Fruit fly (Drosophila melanogaster) whole organism, prepupa: Measurements from ENCODE around the gene Pex5.

Source experiments
- CG10669 ChIP-seq: fragments of 200-800 bp; sonication (Bioruptor generic); optimal IDR thresholded peaks from 3 replicates; lab custom pipeline; 2018; ENCODE audit warnings: missing biosample characterization, mild to moderate bottlenecking, missing genetic modification characterization, moderate library complexity
- CG11762 ChIP-seq: fragments of 200-800 bp; sonication (Bioruptor generic); optimal IDR thresholded peaks from 3 replicates; lab custom pipeline; 2016; ENCODE audit warnings: missing biosample characterization, missing genetic modification characterization; ENCODE audit not compliant: insufficient read depth
- CG11902 ChIP-seq: fragments of 200-800 bp; sonication (Bioruptor generic); optimal IDR thresholded peaks from 3 replicates; lab custom pipeline; 2016; ENCODE audit warnings: missing biosample characterization, missing genetic modification characterization
- CG3919 ChIP-seq: fragments of 200-800 bp; sonication (Bioruptor generic); optimal IDR thresholded peaks from 3 replicates; lab custom pipeline; 2016; ENCODE audit warnings: missing biosample characterization, missing genetic modification characterization
- CG4318 ChIP-seq: fragments of 200-800 bp; sonication (Bioruptor generic); optimal IDR thresholded peaks from 3 replicates; lab custom pipeline; 2017; ENCODE audit warnings: missing biosample characterization, mild to moderate bottlenecking, missing genetic modification characterization
- CG6276 ChIP-seq: fragments of 200-800 bp; sonication (Bioruptor generic); optimal IDR thresholded peaks from 2 replicates; lab custom pipeline; 2017; ENCODE audit warnings: missing biosample characterization, mild to moderate bottlenecking, missing genetic modification characterization
- CG6808 ChIP-seq: fragments of 200-800 bp; sonication (Bioruptor generic); optimal IDR thresholded peaks from 3 replicates; lab custom pipeline; 2017; ENCODE audit warnings: missing biosample characterization, missing genetic modification characterization, mild to moderate bottlenecking, moderate library complexity, missing genetic modification reagents
- CG6854 ChIP-seq: fragments of 200-800 bp; sonication (Bioruptor generic); optimal IDR thresholded peaks from 2 replicates; lab custom pipeline; 2017; ENCODE audit warnings: missing biosample characterization, mild to moderate bottlenecking, missing genetic modification characterization
- CG8119 ChIP-seq: fragments of 200-800 bp; sonication (Bioruptor generic); IDR thresholded peaks from 3 replicates; pipeline ENCODE4 v1.3.6; 2022; ENCODE audit warnings: missing biosample characterization, missing genetic modification characterization
- CG8319 ChIP-seq: fragments of 200-800 bp; sonication (Bioruptor generic); optimal IDR thresholded peaks from 3 replicates; lab custom pipeline; 2016; ENCODE audit warnings: missing biosample characterization, missing genetic modification characterization
- CG8632 ChIP-seq: fragments of 200-800 bp; sonication (Bioruptor generic); optimal IDR thresholded peaks from 3 replicates; lab custom pipeline; 2016; ENCODE audit warnings: missing biosample characterization, missing genetic modification characterization
- CG9139 ChIP-seq: fragments of 200-800 bp; sonication (Bioruptor generic); optimal IDR thresholded peaks from 3 replicates; lab custom pipeline; 2017; ENCODE audit warnings: missing biosample characterization, mild to moderate bottlenecking, missing genetic modification characterization
- Ets96B ChIP-seq: fragments of 200-800 bp; optimal IDR thresholded peaks from 2 replicates; lab custom pipeline; 2019; ENCODE audit warnings: missing biosample characterization, mild to moderate bottlenecking, missing genetic modification characterization, moderate library complexity
- Gug ChIP-seq: fragments of 200-800 bp; sonication (Bioruptor generic); IDR thresholded peaks from 2 replicates; pipeline ENCODE4 v1.3.6; 2022; ENCODE audit warnings: missing biosample characterization, missing genetic modification characterization
- Hr38 ChIP-seq: sonication (Bioruptor generic); optimal IDR thresholded peaks from 2 replicates; lab custom pipeline; 2016; ENCODE audit warnings: missing biosample characterization, missing genetic modification characterization
- Hr39 ChIP-seq: fragments of 200-800 bp; sonication (Bioruptor generic); optimal IDR thresholded peaks from 2 replicates; lab custom pipeline; 2016; ENCODE audit warnings: missing biosample characterization, missing genetic modification characterization
- Lpt ChIP-seq: fragments of 200-800 bp; sonication (Bioruptor generic); optimal IDR thresholded peaks from 3 replicates; lab custom pipeline; 2016; ENCODE audit warnings: missing biosample characterization, missing genetic modification characterization
- OdsH ChIP-seq: fragments of 200-800 bp; sonication (Bioruptor generic); optimal IDR thresholded peaks from 3 replicates; lab custom pipeline; 2016; ENCODE audit warnings: missing biosample characterization, missing genetic modification characterization
- Sox14 ChIP-seq: fragments of 200-800 bp; sonication (Bioruptor generic); optimal IDR thresholded peaks from 3 replicates; lab custom pipeline; 2016; ENCODE audit warnings: missing biosample characterization, missing genetic modification characterization
- Sox15 ChIP-seq: fragments of 200-800 bp; sonication (Bioruptor generic); optimal IDR thresholded peaks from 3 replicates; lab custom pipeline; 2016; ENCODE audit warnings: missing biosample characterization, missing genetic modification characterization
- acj6 ChIP-seq: fragments of 200-800 bp; sonication (Bioruptor generic); optimal IDR thresholded peaks from 3 replicates; lab custom pipeline; 2016; ENCODE audit warnings: missing biosample characterization, missing genetic modification characterization
- cyc ChIP-seq: fragments of 200-800 bp; sonication (Bioruptor generic); optimal IDR thresholded peaks from 3 replicates; lab custom pipeline; 2016; ENCODE audit warnings: missing biosample characterization, missing genetic modification characterization
- dsx ChIP-seq: fragments of 200-800 bp; optimal IDR thresholded peaks from 3 replicates; lab custom pipeline; 2019; ENCODE audit warnings: missing biosample characterization, mild to moderate bottlenecking, missing genetic modification characterization, moderate library complexity; ENCODE audit not compliant: poor library complexity, severe bottlenecking
- eg ChIP-seq: fragments of 200-800 bp; sonication (Bioruptor generic); IDR thresholded peaks from 3 replicates; pipeline ENCODE4 v1.3.6; 2022; ENCODE audit warnings: missing biosample characterization, missing genetic modification characterization
- esn ChIP-seq: fragments of 200-800 bp; sonication (Bioruptor generic); optimal IDR thresholded peaks from 2 replicates; lab custom pipeline; 2016; ENCODE audit warnings: missing biosample characterization, mild to moderate bottlenecking, missing genetic modification characterization, moderate library complexity
- fd85E ChIP-seq: fragments of 200-800 bp; sonication (Bioruptor generic); optimal IDR thresholded peaks from 3 replicates; lab custom pipeline; 2016; ENCODE audit warnings: missing biosample characterization, missing genetic modification characterization
- lz ChIP-seq: fragments of 200-800 bp; sonication (Bioruptor generic); optimal IDR thresholded peaks from 3 replicates; lab custom pipeline; 2016; ENCODE audit warnings: missing biosample characterization, missing genetic modification characterization
- net ChIP-seq: fragments of 200-800 bp; sonication (Bioruptor generic); optimal IDR thresholded peaks from 3 replicates; lab custom pipeline; 2016; ENCODE audit warnings: missing biosample characterization, missing genetic modification characterization
- pdm3 ChIP-seq: fragments of 200-800 bp; sonication (Bioruptor generic); optimal IDR thresholded peaks from 3 replicates; lab custom pipeline; 2016; ENCODE audit warnings: missing biosample characterization, missing genetic modification characterization
- salr ChIP-seq, 2 experiments: fragments of 200-800 bp; sonication (Bioruptor generic); optimal IDR thresholded peaks; 3 replicates each; lab custom pipeline; 2016 to 2018; ENCODE audit warnings: missing biosample characterization in 2 of 2, missing genetic modification characterization in 2 of 2, mild to moderate bottlenecking in 1 of 2
- spab ChIP-seq: fragments of 200-800 bp; sonication (Bioruptor generic); optimal IDR thresholded peaks from 2 replicates; lab custom pipeline; 2017; ENCODE audit warnings: missing biosample characterization, mild to moderate bottlenecking, missing genetic modification characterization, missing genetic modification reagents
- ss ChIP-seq, 2 experiments: fragments of 200-800 bp; sonication (Bioruptor generic); optimal IDR thresholded peaks; 2 replicates in 1 of 2; 3 replicates in 1 of 2; lab custom pipeline; 2017 to 2018; ENCODE audit warnings: mild to moderate bottlenecking in 2 of 2, missing biosample characterization in 2 of 2, missing genetic modification characterization in 2 of 2, moderate library complexity in 1 of 2
- svp ChIP-seq: fragments of 200-800 bp; sonication (Bioruptor generic); peaks from one replicate; lab custom pipeline; 2016; ENCODE audit warnings: missing biosample characterization, missing genetic modification characterization
- topi ChIP-seq: fragments of 200-800 bp; sonication (Bioruptor generic); optimal IDR thresholded peaks from 3 replicates; lab custom pipeline; 2016; ENCODE audit warnings: missing biosample characterization, missing genetic modification characterization
- vri ChIP-seq: fragments of 200-800 bp; sonication (Bioruptor generic); optimal IDR thresholded peaks from 3 replicates; lab custom pipeline; 2016; ENCODE audit warnings: missing biosample characterization, mild to moderate bottlenecking, missing genetic modification characterization

The Pex5 gene

DNA sequence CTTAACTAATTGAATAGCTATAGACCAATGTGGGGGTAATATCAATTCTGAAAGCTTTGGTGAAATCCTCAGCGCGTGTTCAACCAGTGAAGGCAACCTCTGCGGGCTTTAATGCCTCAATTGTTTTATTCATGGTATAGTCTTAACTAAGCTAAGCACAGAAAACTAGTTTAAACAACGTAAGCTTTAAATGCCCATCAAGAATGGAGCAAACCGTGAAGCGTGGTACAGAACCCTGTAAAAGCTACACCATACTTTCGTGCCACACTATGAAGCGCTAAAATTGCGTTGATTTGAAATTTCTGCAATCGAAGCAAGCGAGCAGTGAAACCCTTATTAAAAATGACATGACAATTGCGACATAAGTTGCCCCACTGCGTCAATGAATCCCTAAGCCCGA is 47.8 kb downstream of the Pex5 start:
- TF ChIP-seq Sox15 (GFP tag; lab: Kevin White, UChicago) (no peak), svp (GFP tag; lab: Kevin White, UChicago) (no peak), fd85E (GFP tag; lab: Kevin White, UChicago) (no peak), CG8632 (GFP tag; lab: Kevin White, UChicago) (no peak), CG3919 (GFP tag; lab: Kevin White, UChicago) (no peak), Gug (GFP tag; lab: Robert Waterston, UW) (no peak), Sox14 (no peak), spab (no peak), dsx (GFP tag; lab: Kevin White, UChicago) (no peak), OdsH (GFP tag; lab: Kevin White, UChicago) (no peak), pdm3 (GFP tag; lab: Kevin White, UChicago) (no peak), esn (GFP tag; lab: Kevin White, UChicago) (no peak), salr (GFP tag; optimal IDR thresholded peaks at IDR 0.05; lab: Kevin White, UChicago) (no peak), ss (GFP tag; optimal IDR thresholded peaks at IDR 0.05; lab: Kevin White, UChicago) (no peak), CG6808 (GFP tag; lab: Kevin White, UChicago) (no peak), Lpt (GFP tag; lab: Kevin White, UChicago) (no peak), net (no peak), CG10669 (GFP tag; lab: Kevin White, UChicago) (no peak), CG6276 (GFP tag; lab: Kevin White, UChicago) (no peak)

DNA sequence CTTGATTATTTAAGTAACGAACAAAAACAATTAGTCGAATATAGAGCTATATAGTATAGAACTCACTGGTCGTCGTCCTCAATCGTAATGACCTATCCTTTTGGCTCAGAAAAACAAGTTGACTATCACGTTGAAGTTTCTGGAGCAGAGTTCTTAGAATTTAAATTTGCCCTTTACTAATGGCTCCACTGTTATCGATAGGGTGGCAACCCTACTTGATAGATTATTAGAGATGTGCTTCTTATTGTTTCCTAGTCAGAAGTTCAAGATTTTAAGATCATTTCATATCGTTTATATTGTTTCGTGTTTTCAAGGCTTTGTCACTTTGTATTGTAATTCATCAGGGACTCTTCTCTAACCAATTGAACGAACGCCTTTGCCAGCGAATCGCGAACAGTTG is 48.6 kb downstream of the Pex5 start, which contains the start of gene CG14810:
Gene CG14810 (minus strand): TSS at position 101 of the 400 bp plus-strand sequence.
- TF ChIP-seq topi (GFP tag; lab: Kevin White, UChicago) (no peak), CG11762 (GFP tag; lab: Kevin White, UChicago) (no peak), Hr39 (no peak), CG8319 (no peak), CG9139 (GFP tag; lab: Kevin White, UChicago) (no peak), CG8632 (GFP tag; lab: Kevin White, UChicago) (no peak)

DNA sequence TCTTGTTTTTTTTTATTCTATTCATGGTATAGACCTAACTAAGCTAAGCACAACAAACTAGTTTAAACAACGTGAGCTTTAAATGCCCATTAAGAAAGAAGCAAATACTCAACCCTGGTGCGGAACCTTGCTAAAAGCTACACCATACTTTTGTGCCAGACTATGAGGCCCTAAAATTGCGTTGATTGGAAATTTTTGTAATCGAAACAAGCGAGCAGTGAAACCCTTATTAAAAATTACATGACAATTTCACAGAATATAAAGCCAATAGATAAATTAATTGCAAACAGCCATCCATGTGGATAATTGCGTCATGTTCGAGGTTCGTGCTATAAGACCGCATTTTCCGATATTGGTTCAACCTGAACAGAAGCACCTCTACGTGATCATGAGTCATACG is 49.8 kb downstream of the Pex5 start:
- no peak for TF ChIP-seq CG8632 (GFP tag; lab: Kevin White, UChicago)
- no peak for TF ChIP-seq Ets96B (tag; lab: Kevin White, UChicago)
- TF ChIP-seq pdm3 (GFP tag; lab: Kevin White, UChicago), result no peak
- TF ChIP-seq Hr38 (GFP tag; lab: Kevin White, UChicago), result no peak
- no peak for TF ChIP-seq CG6854 (GFP tag; lab: Kevin White, UChicago)
- TF ChIP-seq lz (GFP tag; lab: Kevin White, UChicago), result no peak
- no peak for TF ChIP-seq CG10669 (GFP tag; lab: Kevin White, UChicago)
- TF ChIP-seq CG8119 (GFP tag; lab: Robert Waterston, UW), result no peak
- TF ChIP-seq OdsH (GFP tag; lab: Kevin White, UChicago), result no peak
- no peak for TF ChIP-seq CG8319
- no peak for TF ChIP-seq ss (GFP tag; optimal IDR thresholded peaks at IDR 0.05; lab: Kevin White, UChicago)
- TF ChIP-seq cyc (GFP tag; lab: Kevin White, UChicago), result no peak
- TF ChIP-seq CG4318 (GFP tag; lab: Kevin White, UChicago), result no peak
- no peak for TF ChIP-seq acj6
- TF ChIP-seq CG11902, result no peak
- TF ChIP-seq eg (GFP tag; lab: Robert Waterston, UW), result no peak
- no peak for TF ChIP-seq vri (GFP tag; lab: Kevin White, UChicago)
- no peak for TF ChIP-seq CG11762 (GFP tag; lab: Kevin White, UChicago)
